Worm (Caenorhabditis elegans): ENCODE results near the gene rpl-11.1.
"Not testable (repeated sequence)": the region's sequence is repeated elsewhere in the genome, so short reads cannot be mapped to it uniquely, and the experiment has no call there.

DNA sequence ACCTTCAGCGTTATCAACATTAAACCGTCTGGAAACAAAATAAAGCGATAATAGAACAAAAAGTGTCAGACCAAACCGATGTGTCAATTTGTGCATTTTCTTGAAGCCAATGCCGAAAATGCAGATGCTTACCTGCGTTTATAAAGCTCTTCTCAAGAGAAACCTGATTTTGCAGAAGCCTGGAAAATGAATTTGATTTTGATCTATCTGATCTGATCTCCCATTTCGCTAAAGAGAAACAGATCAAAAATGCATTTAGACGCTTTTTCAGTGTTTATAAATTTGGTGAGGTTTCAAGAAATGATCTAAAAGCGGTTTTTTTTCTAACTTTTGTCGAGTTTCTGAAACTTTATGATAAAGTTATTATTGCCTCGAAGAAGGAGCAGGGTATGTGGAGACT, 23.0 kb downstream of the rpl-11.1 start, which contains the start of gene T24A6.16:
- not testable (repeated sequence) for TF ChIP-seq med-1 (GFP tag; optimal IDR thresholded peaks at IDR 0.05; ENCODE audit: insufficient read depth); flt-1 (GFP tag; IDR thresholded peaks at IDR 0.05); tab-1 (GFP tag; IDR thresholded peaks at IDR 0.05); ztf-23 (GFP tag; IDR thresholded peaks at IDR 0.05); klf-2 (GFP tag; conservative IDR thresholded peaks at IDR 0.05)
